Worm (Caenorhabditis elegans) whole organism, L4 larva: ENCODE results near the gene hmg-1.1.

ENCODE experiments used
- D1046.2 ChIP-seq: fragments of 200-800 bp; sonication (Bioruptor generic); IDR thresholded peaks from 2 replicates; pipeline ENCODE4 v1.3.6; 2022; ENCODE audit warnings: missing genetic modification characterization, missing compliant biosample characterization
- F37D6.2 ChIP-seq: sonication (generic microtip); optimal IDR thresholded peaks from 2 replicates; lab custom pipeline; 2016; ENCODE audit warnings: mild to moderate bottlenecking, missing genetic modification characterization, missing compliant biosample characterization
- F49E8.2 ChIP-seq: sonication (generic microtip); optimal IDR thresholded peaks from 2 replicates; lab custom pipeline; 2016; ENCODE audit warnings: missing compliant biosample characterization, mild to moderate bottlenecking, missing genetic modification characterization, borderline replicate concordance
- T26A8.4 ChIP-seq: fragments of 200-800 bp; sonication (Bioruptor generic); IDR thresholded peaks from 2 replicates; pipeline ENCODE4 v1.3.6; 2022; ENCODE audit warnings: missing genetic modification characterization, missing compliant biosample characterization
- Y105C5A.15 ChIP-seq: fragments of 200-800 bp; sonication (Bioruptor generic); IDR thresholded peaks from 2 replicates; pipeline ENCODE4 v1.3.6; 2022; ENCODE audit warnings: missing genetic modification characterization, missing compliant biosample characterization
- Y75B8A.6 ChIP-seq: fragments of 200-800 bp; sonication (Bioruptor generic); IDR thresholded peaks from 2 replicates; pipeline ENCODE4 v1.3.6; 2022; ENCODE audit warnings: missing genetic modification reagents, missing genetic modification characterization, missing compliant biosample characterization
- aha-1 ChIP-seq: fragments of 150-350 bp; peaks from one replicate; lab custom pipeline; 2014; ENCODE audit warnings: missing biosample characterization, missing genetic modification characterization
- ama-1 ChIP-seq: fragments of 150-350 bp; optimal IDR thresholded peaks from 2 replicates; lab custom pipeline; 2014; ENCODE audit warnings: inconsistent platforms, mixed read lengths
- arid-1 ChIP-seq: fragments of 200-800 bp; sonication (Bioruptor generic); conservative IDR thresholded peaks from 2 replicates; pipeline ENCODE4 v1.3.6; 2022; ENCODE audit warnings: missing genetic modification reagents, missing genetic modification characterization, missing compliant biosample characterization
- ceh-20 ChIP-seq: fragments of 200-800 bp; sonication (Bioruptor generic); IDR thresholded peaks from 2 replicates; pipeline ENCODE4 v1.3.6; 2022; ENCODE audit warnings: missing genetic modification reagents, missing genetic modification characterization, missing compliant biosample characterization
- ceh-32 ChIP-seq: sonication (generic microtip); optimal IDR thresholded peaks from 2 replicates; lab custom pipeline; 2016; ENCODE audit warnings: mild to moderate bottlenecking, missing genetic modification characterization, missing compliant biosample characterization; ENCODE audit not compliant: poor library complexity
- ceh-62 ChIP-seq: sonication (generic microtip); optimal IDR thresholded peaks from 2 replicates; lab custom pipeline; 2017; ENCODE audit warnings: missing biosample characterization, missing genetic modification characterization
- dpl-1 ChIP-seq: fragments of 150-350 bp; optimal IDR thresholded peaks from 2 replicates; lab custom pipeline; 2014; ENCODE audit warnings: missing biosample characterization, missing genetic modification reagents, missing genetic modification characterization
- egl-43 ChIP-seq: fragments of 200-800 bp; sonication (Bioruptor generic); IDR thresholded peaks from 2 replicates; pipeline ENCODE4 v1.3.6; 2022; ENCODE audit warnings: missing genetic modification reagents, missing genetic modification characterization, missing compliant biosample characterization
- fkh-10 ChIP-seq: fragments of 150-350 bp; optimal IDR thresholded peaks from 2 replicates; lab custom pipeline; 2014; ENCODE audit warnings: missing biosample characterization, missing genetic modification reagents, missing genetic modification characterization
- hmg-1.1 ChIP-seq: fragments of 200-800 bp; sonication (Bioruptor generic); IDR thresholded peaks from 2 replicates; pipeline ENCODE4 v1.3.6; 2022; ENCODE audit warnings: missing genetic modification reagents, missing genetic modification characterization, missing compliant biosample characterization
- lin-15B ChIP-seq: fragments of 150-350 bp; sonication (generic microtip); optimal IDR thresholded peaks from 3 replicates; lab custom pipeline; 2014; ENCODE audit warnings: missing biosample characterization, missing genetic modification characterization
- lin-38 ChIP-seq: fragments of 200-800 bp; sonication (Bioruptor generic); IDR thresholded peaks from 2 replicates; pipeline ENCODE4 v1.3.6; 2022; ENCODE audit warnings: missing genetic modification reagents, missing genetic modification characterization, missing compliant biosample characterization
- lsy-2 ChIP-seq, 2 experiments: fragments of 150-350 bp in 1 of 2; sonication (generic microtip) in 1 of 2; optimal IDR thresholded peaks; 2 replicates each; lab custom pipeline; 2014 to 2017; ENCODE audit warnings: missing biosample characterization in 2 of 2, missing genetic modification characterization in 2 of 2
- madf-5 ChIP-seq, 2 experiments: fragments of 200-800 bp; sonication (Bioruptor generic); IDR thresholded peaks; 2 replicates each; pipeline ENCODE4 v1.3.6; 2022; ENCODE audit warnings: missing compliant biosample characterization in 2 of 2, missing genetic modification characterization in 2 of 2
- mdl-1 ChIP-seq, 2 experiments: fragments of 150-350 bp in 1 of 2; sonication (generic microtip) in 1 of 2; optimal IDR thresholded peaks; 2 replicates each; lab custom pipeline; 2014 to 2017; ENCODE audit warnings: missing biosample characterization in 2 of 2, missing genetic modification characterization in 2 of 2
- mep-1 ChIP-seq: fragments of 150-350 bp; sonication (generic microtip); optimal IDR thresholded peaks from 3 replicates; lab custom pipeline; 2014; ENCODE audit warnings: missing biosample characterization, missing genetic modification characterization
- nhr-11 ChIP-seq: fragments of 150-350 bp; optimal IDR thresholded peaks from 2 replicates; lab custom pipeline; 2014; ENCODE audit warnings: missing biosample characterization, missing genetic modification characterization
- nhr-111 ChIP-seq: fragments of 200-800 bp; sonication (Bioruptor generic); optimal IDR thresholded peaks from 2 replicates; lab custom pipeline; 2018; ENCODE audit warnings: mild to moderate bottlenecking, missing genetic modification characterization, missing compliant biosample characterization
- nhr-41 ChIP-seq: fragments of 200-800 bp; sonication (Bioruptor generic); IDR thresholded peaks from 2 replicates; pipeline ENCODE4 v1.3.6; 2022; ENCODE audit warnings: missing genetic modification reagents, missing genetic modification characterization, missing compliant biosample characterization
- nhr-76 ChIP-seq: fragments of 150-350 bp; optimal IDR thresholded peaks from 2 replicates; lab custom pipeline; 2014; ENCODE audit warnings: missing biosample characterization, missing genetic modification characterization
- pha-4 ChIP-seq, 2 experiments: fragments of 150-350 bp in 1 of 2; fragments of 200-800 bp in 1 of 2; sonication (Bioruptor generic) in 1 of 2; IDR thresholded peaks in 1 of 2; optimal IDR thresholded peaks in 1 of 2; 2 replicates each; pipeline versions ENCODE4 v1.3.6 to Lab custom; 2014 to 2022; ENCODE audit warnings: missing genetic modification characterization in 2 of 2, missing genetic modification reagents in 2 of 2, missing biosample characterization in 1 of 2, missing compliant biosample characterization in 1 of 2
- rbr-2 ChIP-seq: sonication (generic microtip); optimal IDR thresholded peaks from 2 replicates; lab custom pipeline; 2016; ENCODE audit warnings: missing genotype, missing genetic modification characterization, missing compliant biosample characterization
- sdz-12 ChIP-seq: fragments of 200-800 bp; sonication (Bioruptor generic); optimal IDR thresholded peaks from 2 replicates; lab custom pipeline; 2018; ENCODE audit warnings: mild to moderate bottlenecking, missing genetic modification characterization, missing compliant biosample characterization
- set-16 ChIP-seq: fragments of 200-800 bp; sonication (Bioruptor generic); IDR thresholded peaks from 2 replicates; pipeline ENCODE4 v1.3.6; 2022; ENCODE audit warnings: missing genetic modification reagents, missing genetic modification characterization, missing compliant biosample characterization
- snpc-1.2 ChIP-seq: fragments of 200-800 bp; sonication (Bioruptor generic); IDR thresholded peaks from 2 replicates; pipeline ENCODE4 v1.3.6; 2022; ENCODE audit warnings: missing genetic modification reagents, missing genetic modification characterization, missing compliant biosample characterization
- unc-130 ChIP-seq: sonication (generic microtip); optimal IDR thresholded peaks from 2 replicates; lab custom pipeline; 2016; ENCODE audit warnings: missing genetic modification reagents, missing genetic modification characterization, missing compliant biosample characterization
- vab-7 ChIP-seq: fragments of 200-800 bp; sonication (Bioruptor generic); IDR thresholded peaks from 2 replicates; pipeline ENCODE4 v1.3.6; 2022; ENCODE audit warnings: missing genetic modification reagents, missing genetic modification characterization, missing compliant biosample characterization
- zfp-2 ChIP-seq: sonication (generic microtip); optimal IDR thresholded peaks from 2 replicates; lab custom pipeline; 2016; ENCODE audit warnings: mild to moderate bottlenecking, missing genetic modification characterization, missing compliant biosample characterization
- ztf-11 ChIP-seq: fragments of 150-350 bp; optimal IDR thresholded peaks from 2 replicates; lab custom pipeline; 2014; ENCODE audit warnings: missing biosample characterization, missing genetic modification characterization
- ztf-7 ChIP-seq: fragments of 150-350 bp; optimal IDR thresholded peaks from 2 replicates; lab custom pipeline; 2014; ENCODE audit warnings: missing biosample characterization, missing genetic modification characterization

The hmg-1.1 gene

ce11 chrII:14211118-14211517 lies 39.4 kb upstream of the hmg-1.1 start, which contains the start of gene hot-7:
TSS of gene hot-7 (plus strand) at chrII:14211418.
- TF ChIP-seq nhr-111 (GFP tag; lab: Kevin White, UChicago) (no peak), D1046.2 (GFP tag; lab: Robert Waterston, UW) (no peak), sdz-12 (no peak), lsy-2 (tag; optimal IDR thresholded peaks at IDR 0.05; lab: Kevin White, UChicago) (no peak), madf-5 (GFP tag; IDR thresholded peaks at IDR 0.05; lab: Robert Waterston, UW) (no peak), Y105C5A.15 (GFP tag; lab: Robert Waterston, UW) (no peak), mep-1 (tag; lab: Kevin White, UChicago) (no peak), zfp-2 (tag; lab: Kevin White, UChicago) (no peak), ama-1 (no peak), snpc-1.2 (no peak), nhr-11 (no peak), unc-130 (GFP tag; lab: Kevin White, UChicago) (no peak), vab-7 (GFP tag; lab: Robert Waterston, UW) (no peak), ceh-62 (tag; lab: Kevin White, UChicago) (no peak)
- TF ChIP-seq, all 104 proteins: peak for 0

- TF ChIP-seq arid-1 (GFP tag; lab: Robert Waterston, UW) (no peak), dpl-1 (no peak), F37D6.2 (tag; lab: Kevin White, UChicago) (no peak), lin-15B (tag; lab: Kevin White, UChicago) (no peak), lin-38 (GFP tag; lab: Robert Waterston, UW) (no peak), ztf-11 (no peak), T26A8.4 (GFP tag; lab: Robert Waterston, UW) (no peak), pha-4 (GFP tag; IDR thresholded peaks at IDR 0.05; lab: Robert Waterston, UW) (no peak), pha-4 (tag; optimal IDR thresholded peaks at IDR 0.05; lab: Kevin White, UChicago) (no peak), egl-43 (GFP tag; lab: Robert Waterston, UW) (no peak)
Observed at ce11 chrII:14214109-14214508, 36.4 kb upstream of the hmg-1.1 start, which contains the start of gene Y48B6A.10. TSS of gene Y48B6A.10 (plus strand) at chrII:14214409.

- TF ChIP-seq nhr-41 (GFP tag; lab: Robert Waterston, UW) (no peak), nhr-111 (GFP tag; lab: Kevin White, UChicago) (no peak), F37D6.2 (tag; lab: Kevin White, UChicago) (no peak), ceh-32 (tag; lab: Kevin White, UChicago) (no peak), rbr-2 (tag; lab: Kevin White, UChicago) (no peak), ceh-20 (no peak), F49E8.2 (tag; lab: Kevin White, UChicago) (peak; percentile 77), ztf-7 (tag; lab: Kevin White, UChicago) (no peak), fkh-10 (no peak), unc-130 (GFP tag; lab: Kevin White, UChicago) (peak; percentile 31), aha-1 (tag; lab: Kevin White, UChicago) (no peak), sdz-12 (no peak)
- TF ChIP-seq, all 104 proteins: peak for 2
Observed at ce11 chrII:14218142-14218541, 32.4 kb upstream of the hmg-1.1 start.

ce11 chrII:14226175-14226574 lies 24.3 kb upstream of the hmg-1.1 start, which contains the start of gene Y48B6A.13:
TSS of gene Y48B6A.13 (minus strand) at chrII:14226275.
- TF ChIP-seq sdz-12 (no peak), hmg-1.1 (no peak), set-16 (0 out of 2 replicates have a peak, but pooled peaks have one; percentile 10), Y75B8A.6 (no peak), nhr-76 (no peak), lin-38 (GFP tag; lab: Robert Waterston, UW) (no peak), mdl-1 (tag; optimal IDR thresholded peaks at IDR 0.05; lab: Kevin White, UChicago) (no peak), ceh-20 (no peak)
